Fruit fly (Drosophila melanogaster) whole organism, embryonic: ENCODE data around the gene Pi3K68D.

Source experiments
- BEAF-32 ChIP-seq: fragments of 200-800 bp; sonication (Bioruptor generic); optimal IDR thresholded peaks from 3 replicates; lab custom pipeline; 2017; ENCODE audit warnings: missing biosample characterization, missing genetic modification characterization, mild to moderate bottlenecking, moderate library complexity, missing genetic modification reagents
- CG10267 ChIP-seq: fragments of 200-800 bp; sonication (Bioruptor generic); optimal IDR thresholded peaks from 2 replicates; lab custom pipeline; 2018; ENCODE audit warnings: missing biosample characterization, mild to moderate bottlenecking, missing genetic modification characterization, moderate library complexity
- CG12659 ChIP-seq: fragments of 200-800 bp; sonication (Bioruptor generic); optimal IDR thresholded peaks from 3 replicates; lab custom pipeline; 2017; ENCODE audit warnings: mild to moderate bottlenecking, missing biosample characterization, missing genetic modification reagents, missing genetic modification characterization
- CG14710 ChIP-seq: fragments of 200-800 bp; sonication (Bioruptor generic); optimal IDR thresholded peaks from 3 replicates; lab custom pipeline; 2019; ENCODE audit warnings: missing biosample characterization, mild to moderate bottlenecking, missing genetic modification characterization, moderate library complexity
- CG15269 ChIP-seq: fragments of 200-800 bp; sonication (Bioruptor generic); optimal IDR thresholded peaks from 2 replicates; lab custom pipeline; 2018; ENCODE audit warnings: missing biosample characterization, mild to moderate bottlenecking, missing genetic modification characterization, moderate library complexity
- CG16813 ChIP-seq: fragments of 200-800 bp; sonication (Bioruptor generic); IDR thresholded peaks from 3 replicates; pipeline ENCODE4 v1.3.6; 2022; ENCODE audit warnings: missing biosample characterization, missing genetic modification characterization; ENCODE audit not compliant: partially characterized antibody
- CG17612 ChIP-seq: fragments of 200-800 bp; sonication (Bioruptor generic); IDR thresholded peaks from 2 replicates; pipeline ENCODE4 v1.3.6; 2022; ENCODE audit warnings: missing biosample characterization, missing genetic modification characterization
- CG17912 ChIP-seq: fragments of 200-800 bp; sonication (Bioruptor generic); optimal IDR thresholded peaks from 2 replicates; lab custom pipeline; 2018; ENCODE audit warnings: missing biosample characterization, mild to moderate bottlenecking, missing genetic modification characterization
- CG3163 ChIP-seq: fragments of 200-800 bp; sonication (Bioruptor generic); optimal IDR thresholded peaks from 3 replicates; lab custom pipeline; 2016; ENCODE audit warnings: missing biosample characterization, missing genetic modification characterization
- CG34422 ChIP-seq: fragments of 200-800 bp; sonication (Bioruptor generic); IDR thresholded peaks from 3 replicates; pipeline ENCODE4 v1.3.6; 2022; ENCODE audit warnings: missing biosample characterization, missing genetic modification characterization
- CG6791 ChIP-seq: fragments of 200-800 bp; sonication (Bioruptor generic); IDR thresholded peaks from 3 replicates; pipeline ENCODE4 v1.3.6; 2022; ENCODE audit warnings: missing biosample characterization, missing genetic modification characterization; ENCODE audit not compliant: partially characterized antibody
- CG8388 ChIP-seq: fragments of 200-800 bp; sonication (Bioruptor generic); optimal IDR thresholded peaks from 2 replicates; lab custom pipeline; 2019; ENCODE audit warnings: missing biosample characterization, mild to moderate bottlenecking, missing genetic modification characterization, moderate library complexity
- CTCF ChIP-seq: fragments of 200-800 bp; sonication (Bioruptor generic); optimal IDR thresholded peaks from 2 replicates; lab custom pipeline; 2017; ENCODE audit warnings: missing biosample characterization, mild to moderate bottlenecking, missing genetic modification characterization, moderate library complexity
- Camta ChIP-seq: fragments of 200-800 bp; sonication (Bioruptor generic); optimal IDR thresholded peaks from 2 replicates; lab custom pipeline; 2016; ENCODE audit warnings: missing biosample characterization, missing genetic modification characterization
- CkIIα-i1 ChIP-seq: fragments of 200-800 bp; sonication (Bioruptor generic); IDR thresholded peaks from 2 replicates; pipeline ENCODE4 v1.3.6; 2022; ENCODE audit warnings: missing biosample characterization, missing genetic modification characterization
- CoRest ChIP-seq: fragments of 200-800 bp; sonication (Bioruptor generic); optimal IDR thresholded peaks from 3 replicates; lab custom pipeline; 2018; ENCODE audit warnings: missing biosample characterization, mild to moderate bottlenecking, missing genetic modification characterization, moderate library complexity
- Dbx ChIP-seq: fragments of 200-800 bp; sonication (Bioruptor generic); IDR thresholded peaks from 3 replicates; pipeline ENCODE4 v1.3.6; 2022; ENCODE audit warnings: missing biosample characterization, missing genetic modification characterization
- Doc3 ChIP-seq: fragments of 200-800 bp; sonication (Bioruptor generic); IDR thresholded peaks from 3 replicates; pipeline ENCODE4 v1.3.6; 2022; ENCODE audit warnings: missing biosample characterization, missing genetic modification characterization; ENCODE audit not compliant: partially characterized antibody
- Dp ChIP-seq: fragments of 200-800 bp; sonication (Bioruptor generic); optimal IDR thresholded peaks from 2 replicates; lab custom pipeline; 2018; ENCODE audit warnings: missing biosample characterization, mild to moderate bottlenecking, missing genetic modification characterization, moderate library complexity
- E2f2 ChIP-seq: fragments of 200-800 bp; sonication (Bioruptor generic); IDR thresholded peaks from 2 replicates; pipeline ENCODE4 v1.3.6; 2022; ENCODE audit warnings: missing biosample characterization, missing genetic modification characterization
- Elba2 ChIP-seq: fragments of 200-800 bp; sonication (Bioruptor generic); optimal IDR thresholded peaks from 3 replicates; lab custom pipeline; 2016; ENCODE audit warnings: missing biosample characterization, missing genetic modification characterization
- MBD-R2 ChIP-seq: fragments of 200-800 bp; sonication (Bioruptor generic); IDR thresholded peaks from 2 replicates; pipeline ENCODE4 v1.3.6; 2022; ENCODE audit warnings: missing biosample characterization, missing genetic modification characterization
- MESR4 ChIP-seq: fragments of 200-800 bp; sonication (Bioruptor generic); optimal IDR thresholded peaks from 2 replicates; lab custom pipeline; 2018; ENCODE audit warnings: missing biosample characterization, mild to moderate bottlenecking, missing genetic modification characterization, moderate library complexity
- Myb ChIP-seq: fragments of 200-800 bp; sonication (Bioruptor generic); optimal IDR thresholded peaks from 2 replicates; lab custom pipeline; 2016; ENCODE audit warnings: missing biosample characterization, missing genetic modification characterization
- Opbp ChIP-seq: fragments of 200-800 bp; sonication (Bioruptor generic); IDR thresholded peaks from 3 replicates; pipeline ENCODE4 v1.3.6; 2022; ENCODE audit warnings: missing biosample characterization, missing genetic modification characterization; ENCODE audit not compliant: partially characterized antibody
- Ravus ChIP-seq: fragments of 200-800 bp; sonication (Bioruptor generic); IDR thresholded peaks from 2 replicates; pipeline ENCODE4 v1.3.6; 2022; ENCODE audit warnings: missing biosample characterization, missing genetic modification characterization
- Sin3A ChIP-seq: fragments of >200 bp; optimal IDR thresholded peaks from 2 replicates; lab custom pipeline; 2018
- Sry-δ ChIP-seq: fragments of 200-800 bp; sonication (Bioruptor generic); optimal IDR thresholded peaks from 2 replicates; lab custom pipeline; 2016; ENCODE audit warnings: missing biosample characterization, missing genetic modification characterization
- Ssrp ChIP-seq: fragments of 200-800 bp; sonication (Bioruptor generic); optimal IDR thresholded peaks from 2 replicates; lab custom pipeline; 2018; ENCODE audit warnings: missing biosample characterization, mild to moderate bottlenecking, missing genetic modification characterization, moderate library complexity
- Stat92E ChIP-seq, 3 experiments: fragments of >200 bp in 2 of 3; fragments of 200-800 bp in 1 of 3; sonication (Bioruptor generic) in 1 of 3; optimal IDR thresholded peaks; 2 replicates each; lab custom pipeline; 2017 to 2019; ENCODE audit warnings: missing biosample characterization in 3 of 3, missing genetic modification characterization in 3 of 3, mild to moderate bottlenecking in 1 of 3, moderate library complexity in 1 of 3
- aop ChIP-seq: fragments of 200-800 bp; sonication (Bioruptor generic); IDR thresholded peaks from 2 replicates; pipeline ENCODE4 v1.3.6; 2022; ENCODE audit warnings: missing biosample characterization, missing genetic modification characterization
- btn ChIP-seq: fragments of 200-800 bp; sonication (Bioruptor generic); optimal IDR thresholded peaks from 2 replicates; lab custom pipeline; 2016; ENCODE audit warnings: missing biosample characterization, missing genetic modification characterization
- cato ChIP-seq: fragments of 200-800 bp; sonication (Bioruptor generic); optimal IDR thresholded peaks from 2 replicates; lab custom pipeline; 2016; ENCODE audit warnings: missing biosample characterization, missing genetic modification characterization, borderline replicate concordance
- gfzf ChIP-seq: fragments of 200-800 bp; sonication (Bioruptor generic); optimal IDR thresholded peaks from 2 replicates; lab custom pipeline; 2016; ENCODE audit warnings: missing biosample characterization, mild to moderate bottlenecking, missing genetic modification characterization, moderate library complexity
- hb ChIP-seq: fragments of 200-800 bp; sonication (Bioruptor generic); IDR thresholded peaks from 3 replicates; pipeline ENCODE4 v1.3.6; 2022; ENCODE audit warnings: missing biosample characterization, missing genetic modification characterization; ENCODE audit not compliant: partially characterized antibody
- hbn ChIP-seq: fragments of 200-800 bp; sonication (Bioruptor generic); IDR thresholded peaks from 2 replicates; pipeline ENCODE4 v1.3.6; 2022; ENCODE audit warnings: missing biosample characterization, missing genetic modification characterization; ENCODE audit not compliant: partially characterized antibody
- klu ChIP-seq: fragments of 200-800 bp; sonication (Bioruptor generic); IDR thresholded peaks from 2 replicates; pipeline ENCODE4 v1.3.6; 2022; ENCODE audit warnings: missing biosample characterization, missing genetic modification characterization
- oc ChIP-seq: fragments of 200-800 bp; sonication (Bioruptor generic); optimal IDR thresholded peaks from 2 replicates; lab custom pipeline; 2018; ENCODE audit warnings: missing biosample characterization, mild to moderate bottlenecking, missing genetic modification characterization, moderate library complexity
- sc ChIP-seq, 3 experiments: fragments of >200 bp in 2 of 3; fragments of 200-800 bp in 1 of 3; sonication (Bioruptor generic) in 1 of 3; optimal IDR thresholded peaks; 2 replicates in 2 of 3; 3 replicates in 1 of 3; lab custom pipeline; 2017; ENCODE audit warnings: mild to moderate bottlenecking in 1 of 3, missing biosample characterization in 1 of 3, missing genetic modification characterization in 1 of 3, missing genetic modification reagents in 1 of 3
- sna ChIP-seq: fragments of 200-800 bp; sonication (Bioruptor generic); IDR thresholded peaks from 2 replicates; pipeline ENCODE4 v1.3.6; 2022; ENCODE audit warnings: missing biosample characterization, missing genetic modification characterization; ENCODE audit not compliant: partially characterized antibody
- stwl ChIP-seq: fragments of 200-800 bp; sonication (Bioruptor generic); optimal IDR thresholded peaks from 3 replicates; lab custom pipeline; 2018; ENCODE audit warnings: missing biosample characterization, mild to moderate bottlenecking, missing genetic modification characterization, moderate library complexity
- tll ChIP-seq, 2 experiments: fragments of 200-800 bp in 1 of 2; fragments of >200 bp in 1 of 2; sonication (Bioruptor generic) in 1 of 2; optimal IDR thresholded peaks; 2 replicates each; lab custom pipeline; 2017 to 2019; ENCODE audit warnings: missing biosample characterization in 2 of 2, missing genetic modification characterization in 2 of 2, mild to moderate bottlenecking in 1 of 2, moderate library complexity in 1 of 2
- trem ChIP-seq: fragments of 200-800 bp; optimal IDR thresholded peaks from 3 replicates; lab custom pipeline; 2019; ENCODE audit warnings: missing biosample characterization, mild to moderate bottlenecking, missing genetic modification characterization, moderate library complexity
- tx ChIP-seq: fragments of 200-800 bp; sonication (Bioruptor generic); optimal IDR thresholded peaks from 2 replicates; lab custom pipeline; 2016; ENCODE audit warnings: missing biosample characterization, missing genetic modification characterization
- unc-4 ChIP-seq: fragments of 200-800 bp; sonication (Bioruptor generic); IDR thresholded peaks from 2 replicates; pipeline ENCODE4 v1.3.6; 2022; ENCODE audit warnings: missing biosample characterization, missing genetic modification characterization; ENCODE audit not compliant: partially characterized antibody
- vnd ChIP-seq: fragments of 200-800 bp; sonication (Bioruptor generic); IDR thresholded peaks from 3 replicates; pipeline ENCODE4 v1.3.6; 2022; ENCODE audit warnings: missing biosample characterization, missing genetic modification characterization; ENCODE audit not compliant: partially characterized antibody
- vvl ChIP-seq: fragments of 200-800 bp; sonication (Bioruptor generic); IDR thresholded peaks from 2 replicates; pipeline ENCODE4 v1.3.6; 2022; ENCODE audit warnings: missing biosample characterization, missing genetic modification characterization
- zen2 ChIP-seq: fragments of 200-800 bp; sonication (Bioruptor generic); IDR thresholded peaks from 3 replicates; pipeline ENCODE4 v1.3.6; 2022; ENCODE audit warnings: missing biosample characterization, missing genetic modification characterization; ENCODE audit not compliant: partially characterized antibody

The Pi3K68D gene

dm6 chr3L:11815220-11815797 is 25.5 kb upstream of the Pi3K68D start, which contains the start of gene CG14130 (continued):
- TF ChIP-seq CkIIα-i1 (GFP tag; lab: Robert Waterston, UW) (no peak), trem (tag; lab: Kevin White, UChicago) (peak; percentile 56), CG17612 (GFP tag; lab: Robert Waterston, UW) (no peak), sna (GFP tag; lab: Robert Waterston, UW) (peak; percentile 96), E2f2 (GFP tag; lab: Robert Waterston, UW) (peak; percentile 98), hbn (GFP tag; lab: Robert Waterston, UW) (peak; percentile 94), Sin3A (peak; percentile 8), unc-4 (GFP tag; lab: Robert Waterston, UW) (peak; percentile 92), stwl (tag; lab: Kevin White, UChicago) (peak; percentile 58), zen2 (GFP tag; lab: Robert Waterston, UW) (peak; percentile 96), Dp (GFP tag; lab: Kevin White, UChicago) (peak; percentile 96), CG10267 (tag; lab: Kevin White, UChicago) (no peak), MBD-R2 (GFP tag; lab: Robert Waterston, UW) (peak; percentile 92), Ssrp (tag; lab: Kevin White, UChicago) (no peak), Stat92E (GFP tag; optimal IDR thresholded peaks at IDR 0.05; lab: Kevin White, UChicago) (no peak), CG15269 (tag; lab: Kevin White, UChicago) (no peak), Doc3 (GFP tag; lab: Robert Waterston, UW) (peak; percentile 89), Ravus (no peak), CG12659 (GFP tag; lab: Kevin White, UChicago) (peak; percentile 39), vnd (GFP tag; lab: Robert Waterston, UW) (peak; percentile 79), BEAF-32 (peak; percentile 88), Dbx (GFP tag; lab: Robert Waterston, UW) (no peak), vvl (GFP tag; lab: Robert Waterston, UW) (0 out of 2 replicates have a peak, but pooled peaks have one; percentile 37), klu (GFP tag; lab: Robert Waterston, UW) (no peak), CG6791 (GFP tag; lab: Robert Waterston, UW) (peak; percentile 94), MESR4 (GFP tag; lab: Kevin White, UChicago) (peak; percentile 10), CTCF (peak; percentile 28), CoRest (tag; lab: Kevin White, UChicago) (no peak), CG17912 (GFP tag; lab: Kevin White, UChicago) (no peak), cato (no peak), Opbp (GFP tag; lab: Robert Waterston, UW) (peak; percentile 92), btn (no peak), Elba2 (GFP tag; lab: Kevin White, UChicago) (peak; percentile 62), Sry-δ (GFP tag; lab: Kevin White, UChicago) (peak; percentile 91), oc (tag; lab: Kevin White, UChicago) (peak; percentile 95), gfzf (GFP tag; lab: Kevin White, UChicago) (peak; percentile 18), aop (GFP tag; lab: Robert Waterston, UW) (no peak), hb (GFP tag; lab: Robert Waterston, UW) (peak; percentile 87), tx (no peak), Camta (GFP tag; lab: Kevin White, UChicago) (no peak), Myb (GFP tag; lab: Kevin White, UChicago) (peak; percentile 78), CG14710 (tag; lab: Kevin White, UChicago) (peak; percentile 42), sc (optimal IDR thresholded peaks at IDR 0.05; lab: Kevin White, UChicago) (no peak), sc (GFP tag; optimal IDR thresholded peaks at IDR 0.05; lab: Kevin White, UChicago) (no peak), CG16813 (GFP tag; lab: Robert Waterston, UW) (peak; percentile 90), tll (GFP tag; optimal IDR thresholded peaks at IDR 0.05; lab: Kevin White, UChicago) (peak in 1 of 2 experiments; percentile 1), CG3163 (GFP tag; lab: Kevin White, UChicago) (no peak), CG8388 (GFP tag; lab: Kevin White, UChicago) (no peak), CG34422 (GFP tag; lab: Robert Waterston, UW) (peak; percentile 56; the same call in 1 of the 3 replicates)
